Worm (Caenorhabditis elegans) whole organism, L1 larva: ENCODE measurements around the gene C39D10.2.

ENCODE experiments used
- alr-1 ChIP-seq: fragments of 200-800 bp; sonication (Bioruptor generic); optimal IDR thresholded peaks from 2 replicates; lab custom pipeline; 2018; ENCODE audit warnings: borderline replicate concordance, mild to moderate bottlenecking, missing genetic modification characterization, missing compliant biosample characterization
- aly-2 ChIP-seq: fragments of 150-350 bp; optimal IDR thresholded peaks from 2 replicates; lab custom pipeline; 2014; ENCODE audit warnings: missing biosample characterization, missing genetic modification characterization
- ceh-82 ChIP-seq, 3 experiments: fragments of 150-350 bp in 1 of 3; sonication (generic microtip) in 2 of 3; optimal IDR thresholded peaks; 2 replicates each; lab custom pipeline; 2014 to 2017; ENCODE audit warnings: missing biosample characterization in 3 of 3, missing genetic modification characterization in 3 of 3
- hlh-17 ChIP-seq: fragments of 200-800 bp; sonication (Bioruptor generic); optimal IDR thresholded peaks from 2 replicates; lab custom pipeline; 2018; ENCODE audit warnings: missing genetic modification characterization, mild to moderate bottlenecking, missing compliant biosample characterization, moderate library complexity, borderline replicate concordance
- lin-14 ChIP-seq: fragments of 200-800 bp; sonication (Bioruptor generic); optimal IDR thresholded peaks from 2 replicates; lab custom pipeline; 2018; ENCODE audit warnings: mild to moderate bottlenecking, missing genetic modification characterization, moderate library complexity, missing compliant biosample characterization
- lin-15B ChIP-seq: fragments of 150-350 bp; sonication (generic microtip); optimal IDR thresholded peaks from 3 replicates; lab custom pipeline; 2014; ENCODE audit warnings: missing biosample characterization, missing genetic modification characterization
- mdl-1 ChIP-seq, 2 experiments: fragments of 150-350 bp; optimal IDR thresholded peaks; 2 replicates each; lab custom pipeline; 2014 to 2017; ENCODE audit warnings: missing biosample characterization in 2 of 2, missing genetic modification characterization in 2 of 2, inconsistent platforms in 1 of 2
- nhr-11 ChIP-seq: fragments of 150-350 bp; optimal IDR thresholded peaks from 2 replicates; lab custom pipeline; 2014; ENCODE audit warnings: missing biosample characterization, missing genetic modification characterization
- vab-15 ChIP-seq: sonication (generic microtip); optimal IDR thresholded peaks from 2 replicates; lab custom pipeline; 2017; ENCODE audit warnings: missing genotype, mild to moderate bottlenecking, missing genetic modification characterization, missing compliant biosample characterization

DNA sequence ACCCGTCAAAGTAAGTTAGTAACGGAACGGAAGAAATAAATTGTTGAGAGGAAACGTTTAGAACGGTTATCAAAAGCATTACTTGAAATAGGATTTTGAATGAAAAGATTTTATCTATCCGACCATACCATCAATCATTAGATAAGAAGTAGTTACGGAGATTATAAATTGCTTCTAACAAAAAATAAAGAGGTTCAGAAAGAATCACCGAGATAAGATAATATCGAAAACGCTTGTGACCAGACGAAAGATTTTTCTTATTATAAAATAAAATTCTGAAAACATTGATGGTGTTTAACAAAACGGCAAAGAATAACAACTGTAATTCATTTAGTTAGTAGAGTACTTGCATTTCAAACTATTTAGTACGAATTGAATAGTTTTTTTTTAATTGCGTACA, 8.2 kb upstream of the C39D10.2 start, which contains the start of gene C39D10.8:
- TF ChIP-seq lin-15B (tag; lab: Kevin White, UChicago) (no peak), alr-1 (tag; lab: Kevin White, UChicago) (no peak), ceh-82 (tag; optimal IDR thresholded peaks at IDR 0.05; lab: Kevin White, UChicago) (no peak), mdl-1 (tag; optimal IDR thresholded peaks at IDR 0.05; lab: Kevin White, UChicago) (no peak), aly-2 (tag; lab: Kevin White, UChicago) (no peak), lin-14 (peak; percentile 21), vab-15 (tag; lab: Kevin White, UChicago) (no peak), nhr-11 (tag; lab: Kevin White, UChicago) (no peak), hlh-17 (GFP tag; lab: Kevin White, UChicago) (no peak)
